Worm (Caenorhabditis elegans): ENCODE measurements around the gene hpa-1.
"Not testable (repeated sequence)": the region's sequence is repeated elsewhere in the genome, so short reads cannot be mapped to it uniquely, and the experiment has no call there.

Gene hpa-1

DNA sequence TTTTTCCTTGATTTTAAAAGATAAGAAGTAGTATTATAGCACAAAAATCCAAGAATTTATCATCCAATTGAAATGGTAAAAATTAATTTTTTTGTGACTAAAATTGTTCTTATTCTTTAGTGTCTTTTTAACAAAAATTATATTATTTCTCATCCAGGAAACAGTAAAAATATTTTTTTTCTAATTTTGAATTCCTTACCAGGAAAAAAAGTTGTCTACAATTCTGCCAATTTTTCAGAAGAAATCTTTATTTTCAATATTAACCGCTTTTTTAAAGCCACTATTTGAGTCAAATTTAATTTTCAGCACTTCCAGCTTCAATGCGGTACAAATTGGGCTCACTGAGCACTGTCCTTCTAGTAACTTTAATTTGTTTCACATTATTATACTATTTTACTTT lies 38.0 kb upstream of the hpa-1 start, which contains the start of gene F38C2.4:
TSS of gene F38C2.4 (plus strand) at position 301 of the 400 bp plus-strand sequence.
- TF ChIP-seq F57C9.4 (tag; optimal IDR thresholded peaks at IDR 0.05) (no peak), snpc-4 (GFP tag; optimal IDR thresholded peaks at IDR 0.05) (no peak), snpc-4 (tag; optimal IDR thresholded peaks at IDR 0.05) (peak in 2 of 4 experiments; percentile 12 to 43)

ce11 chrIV:16260262-16260661 lies 27.3 kb upstream of the hpa-1 start:
- TF ChIP-seq attf-6 (GFP tag; IDR thresholded peaks at IDR 0.05) (peak; percentile 95), B0261.1 (tag; optimal IDR thresholded peaks at IDR 0.05) (peak; percentile 55), snpc-4 (tag; optimal IDR thresholded peaks at IDR 0.05) (peak in 1 of 4 experiments; percentile 86), tbp1 (GFP tag; optimal IDR thresholded peaks at IDR 0.05) (peak; percentile 79), rpc-1 (tag; optimal IDR thresholded peaks at IDR 0.05) (peak; percentile 51), hmg-1.2 (GFP tag; IDR thresholded peaks at IDR 0.05) (peak; percentile 46; the same call in 1 of the 2 replicates)
- TF ChIP-seq snpc-4 (GFP tag; optimal IDR thresholded peaks at IDR 0.05); rpc-1 (optimal IDR thresholded peaks at IDR 0.05): not testable (repeated sequence)

DNA sequence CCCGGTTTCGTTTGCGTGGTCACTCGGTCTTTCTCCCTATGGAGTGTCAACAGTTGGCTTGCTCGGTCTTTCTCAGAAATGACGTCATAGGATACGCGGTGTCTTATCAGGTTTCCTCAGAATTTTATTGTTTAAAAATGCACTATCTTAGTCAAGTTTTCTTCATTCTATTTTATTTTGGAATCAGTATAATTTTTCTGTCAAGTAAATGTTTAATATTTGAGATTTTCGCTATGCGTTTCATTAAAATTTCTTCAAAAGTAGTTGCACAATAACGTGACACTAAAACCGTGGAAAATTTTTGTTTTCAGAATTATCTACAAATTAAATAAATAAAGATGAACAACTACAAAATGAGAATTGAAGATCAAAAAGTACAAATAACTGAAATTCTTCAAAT lies 24.4 kb upstream of the hpa-1 start, which contains the start of gene hlh-31:
TSS of gene hlh-31 (plus strand) at position 301 of the 400 bp plus-strand sequence.
- no peak for TF ChIP-seq ceh-40 (GFP tag; IDR thresholded peaks at IDR 0.05)
- TF ChIP-seq C06A6.2 (GFP tag; conservative IDR thresholded peaks at IDR 0.05): no peak
- no peak for TF ChIP-seq madf-3 (GFP tag; IDR thresholded peaks at IDR 0.05)
- no peak for TF ChIP-seq zim-3 (tag; optimal IDR thresholded peaks at IDR 0.05)
- TF ChIP-seq nhr-27 (tag; optimal IDR thresholded peaks at IDR 0.05): no peak
- no peak for TF ChIP-seq nhr-80 (tag; optimal IDR thresholded peaks at IDR 0.05)
- TF ChIP-seq madf-6 (GFP tag; IDR thresholded peaks at IDR 0.05): no peak
- TF ChIP-seq ceh-79 (tag; optimal IDR thresholded peaks at IDR 0.05): no peak
- TF ChIP-seq mxl-1 (tag; optimal IDR thresholded peaks at IDR 0.05): no peak
- TF ChIP-seq akir-1 (GFP tag; optimal IDR thresholded peaks at IDR 0.05): no peak
- no peak for TF ChIP-seq attf-6 (GFP tag; IDR thresholded peaks at IDR 0.05)
- no peak for TF ChIP-seq lin-40 (tag; optimal IDR thresholded peaks at IDR 0.05)
- TF ChIP-seq tlf-1 (GFP tag; optimal IDR thresholded peaks at IDR 0.05): no peak
- no peak for TF ChIP-seq egl-18 (GFP tag; IDR thresholded peaks at IDR 0.05)
- no peak for TF ChIP-seq hlh-26 (GFP tag; conservative IDR thresholded peaks at IDR 0.05)

DNA sequence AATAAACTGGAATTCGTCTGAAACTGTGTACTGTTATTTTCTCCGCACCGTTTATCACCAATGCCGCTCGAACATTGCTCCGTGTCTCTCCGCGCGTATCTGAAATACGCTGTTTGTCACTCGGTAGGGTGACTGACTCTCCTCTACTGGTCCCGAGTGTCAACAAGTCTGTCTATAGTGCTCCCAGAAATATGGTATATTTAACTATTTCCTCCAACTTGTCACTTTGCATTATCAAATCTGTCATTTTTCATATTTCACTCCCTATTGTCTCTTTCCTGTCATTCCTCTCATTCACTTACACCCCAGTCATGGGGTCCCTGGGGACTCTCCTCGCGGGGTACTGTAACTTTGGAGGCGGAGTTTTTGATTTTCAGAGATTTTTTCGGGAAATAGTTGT lies 21.5 kb upstream of the hpa-1 start, which contains the start of gene hlh-17:
TSS of gene hlh-17 (plus strand) at position 301 of the 400 bp plus-strand sequence.
- TF ChIP-seq ztf-22 (GFP tag; optimal IDR thresholded peaks at IDR 0.05) (no peak), rcor-1 (GFP tag; IDR thresholded peaks at IDR 0.05) (no peak), repo-1 (tag; optimal IDR thresholded peaks at IDR 0.05) (no peak), F52B5.7 (tag; optimal IDR thresholded peaks at IDR 0.05) (no peak), tbp1 (GFP tag; optimal IDR thresholded peaks at IDR 0.05) (no peak), Y67H2A.10 (GFP tag; conservative IDR thresholded peaks at IDR 0.05) (no peak), rpc-1 (optimal IDR thresholded peaks at IDR 0.05) (no peak), rpc-1 (tag; optimal IDR thresholded peaks at IDR 0.05) (no peak), F23B12.7 (tag; optimal IDR thresholded peaks at IDR 0.05; ENCODE audit: insufficient read depth) (no peak), nhr-27 (tag; optimal IDR thresholded peaks at IDR 0.05) (no peak), lir-1 (GFP tag; conservative IDR thresholded peaks at IDR 0.05) (no peak), ztf-18 (tag; optimal IDR thresholded peaks at IDR 0.05) (no peak), B0336.3 (GFP tag; IDR thresholded peaks at IDR 0.05) (no peak), madf-6 (GFP tag; IDR thresholded peaks at IDR 0.05) (no peak), somi-1 (GFP tag; optimal IDR thresholded peaks at IDR 0.05) (no peak), ztf-28 (GFP tag; IDR thresholded peaks at IDR 0.05) (no peak), Y56A3A.18 (GFP tag; IDR thresholded peaks at IDR 0.05) (no peak)
